Fruit fly (Drosophila melanogaster) whole organism, prepupa: ENCODE results near the gene CG2794.

ENCODE experiments used
- Blimp-1 ChIP-seq: fragments of 200-800 bp; sonication (Bioruptor generic); optimal IDR thresholded peaks from 3 replicates; lab custom pipeline; 2017; ENCODE audit warnings: missing biosample characterization, missing genetic modification characterization, mild to moderate bottlenecking, moderate library complexity, missing genetic modification reagents
- CG10631 ChIP-seq: fragments of 200-800 bp; sonication (Bioruptor generic); optimal IDR thresholded peaks from 2 replicates; lab custom pipeline; 2016; ENCODE audit warnings: missing biosample characterization, missing genetic modification characterization
- CG11762 ChIP-seq: fragments of 200-800 bp; sonication (Bioruptor generic); optimal IDR thresholded peaks from 3 replicates; lab custom pipeline; 2016; ENCODE audit warnings: missing biosample characterization, missing genetic modification characterization; ENCODE audit not compliant: insufficient read depth
- CG11902 ChIP-seq: fragments of 200-800 bp; sonication (Bioruptor generic); optimal IDR thresholded peaks from 3 replicates; lab custom pipeline; 2016; ENCODE audit warnings: missing biosample characterization, missing genetic modification characterization
- CG1621 ChIP-seq: fragments of 200-800 bp; sonication (Bioruptor generic); optimal IDR thresholded peaks from 3 replicates; lab custom pipeline; 2018; ENCODE audit warnings: missing biosample characterization, mild to moderate bottlenecking, missing genetic modification characterization
- CG16779 ChIP-seq: fragments of 200-800 bp; sonication (Bioruptor generic); optimal IDR thresholded peaks from 3 replicates; lab custom pipeline; 2017; ENCODE audit warnings: missing biosample characterization, mild to moderate bottlenecking, missing genetic modification characterization
- CG3032 ChIP-seq: fragments of 200-800 bp; optimal IDR thresholded peaks from 2 replicates; lab custom pipeline; 2019; ENCODE audit warnings: missing biosample characterization, mild to moderate bottlenecking, missing genetic modification characterization, moderate library complexity
- CG31627 ChIP-seq: fragments of 200-800 bp; sonication (Bioruptor generic); optimal IDR thresholded peaks from 3 replicates; lab custom pipeline; 2016; ENCODE audit warnings: missing biosample characterization, missing genetic modification characterization
- CG32006 ChIP-seq: fragments of 200-800 bp; sonication (Bioruptor generic); optimal IDR thresholded peaks from 3 replicates; lab custom pipeline; 2017; ENCODE audit warnings: missing biosample characterization, mild to moderate bottlenecking, missing genetic modification characterization
- CG34406 ChIP-seq: fragments of 200-800 bp; sonication (Bioruptor generic); optimal IDR thresholded peaks from 3 replicates; lab custom pipeline; 2016; ENCODE audit warnings: missing biosample characterization, missing genetic modification characterization
- CG4318 ChIP-seq: fragments of 200-800 bp; sonication (Bioruptor generic); optimal IDR thresholded peaks from 3 replicates; lab custom pipeline; 2017; ENCODE audit warnings: missing biosample characterization, mild to moderate bottlenecking, missing genetic modification characterization
- CG6163 ChIP-seq: fragments of 200-800 bp; sonication (Bioruptor generic); IDR thresholded peaks from 3 replicates; pipeline ENCODE4 v1.3.6; 2022; ENCODE audit warnings: missing biosample characterization, missing genetic modification characterization
- CG6276 ChIP-seq: fragments of 200-800 bp; sonication (Bioruptor generic); optimal IDR thresholded peaks from 2 replicates; lab custom pipeline; 2017; ENCODE audit warnings: missing biosample characterization, mild to moderate bottlenecking, missing genetic modification characterization
- CG6792 ChIP-seq: fragments of 200-800 bp; sonication (Bioruptor generic); optimal IDR thresholded peaks from 3 replicates; lab custom pipeline; 2016; ENCODE audit warnings: missing biosample characterization, missing genetic modification characterization
- CG6808 ChIP-seq: fragments of 200-800 bp; sonication (Bioruptor generic); optimal IDR thresholded peaks from 3 replicates; lab custom pipeline; 2017; ENCODE audit warnings: missing biosample characterization, missing genetic modification characterization, mild to moderate bottlenecking, moderate library complexity, missing genetic modification reagents
- CG6854 ChIP-seq: fragments of 200-800 bp; sonication (Bioruptor generic); optimal IDR thresholded peaks from 2 replicates; lab custom pipeline; 2017; ENCODE audit warnings: missing biosample characterization, mild to moderate bottlenecking, missing genetic modification characterization
- CG7368 ChIP-seq: fragments of 200-800 bp; sonication (Bioruptor generic); optimal IDR thresholded peaks from 3 replicates; lab custom pipeline; 2016; ENCODE audit warnings: missing biosample characterization, missing genetic modification characterization
- CG8119 ChIP-seq: fragments of 200-800 bp; sonication (Bioruptor generic); IDR thresholded peaks from 3 replicates; pipeline ENCODE4 v1.3.6; 2022; ENCODE audit warnings: missing biosample characterization, missing genetic modification characterization
- CG8319 ChIP-seq: fragments of 200-800 bp; sonication (Bioruptor generic); optimal IDR thresholded peaks from 3 replicates; lab custom pipeline; 2016; ENCODE audit warnings: missing biosample characterization, missing genetic modification characterization
- CG8632 ChIP-seq: fragments of 200-800 bp; sonication (Bioruptor generic); optimal IDR thresholded peaks from 3 replicates; lab custom pipeline; 2016; ENCODE audit warnings: missing biosample characterization, missing genetic modification characterization
- CG9139 ChIP-seq: fragments of 200-800 bp; sonication (Bioruptor generic); optimal IDR thresholded peaks from 3 replicates; lab custom pipeline; 2017; ENCODE audit warnings: missing biosample characterization, mild to moderate bottlenecking, missing genetic modification characterization
- Eip75B ChIP-seq: fragments of 200-800 bp; sonication (Bioruptor generic); optimal IDR thresholded peaks from 3 replicates; lab custom pipeline; 2016; ENCODE audit warnings: missing biosample characterization, missing genetic modification characterization
- Eip78C ChIP-seq: fragments of 200-800 bp; sonication (Bioruptor generic); peaks from one replicate; lab custom pipeline; 2016; ENCODE audit warnings: missing biosample characterization, missing genetic modification characterization
- Ets21C ChIP-seq: fragments of 200-800 bp; sonication (Bioruptor generic); optimal IDR thresholded peaks from 3 replicates; lab custom pipeline; 2016; ENCODE audit warnings: missing biosample characterization, missing genetic modification characterization
- Ets96B ChIP-seq: fragments of 200-800 bp; optimal IDR thresholded peaks from 2 replicates; lab custom pipeline; 2019; ENCODE audit warnings: missing biosample characterization, mild to moderate bottlenecking, missing genetic modification characterization, moderate library complexity
- Gug ChIP-seq: fragments of 200-800 bp; sonication (Bioruptor generic); IDR thresholded peaks from 2 replicates; pipeline ENCODE4 v1.3.6; 2022; ENCODE audit warnings: missing biosample characterization, missing genetic modification characterization
- Hr38 ChIP-seq: sonication (Bioruptor generic); optimal IDR thresholded peaks from 2 replicates; lab custom pipeline; 2016; ENCODE audit warnings: missing biosample characterization, missing genetic modification characterization
- Hr39 ChIP-seq: fragments of 200-800 bp; sonication (Bioruptor generic); optimal IDR thresholded peaks from 2 replicates; lab custom pipeline; 2016; ENCODE audit warnings: missing biosample characterization, missing genetic modification characterization
- Hr4 ChIP-seq: fragments of 200-800 bp; sonication (Bioruptor generic); optimal IDR thresholded peaks from 3 replicates; lab custom pipeline; 2016; ENCODE audit warnings: missing biosample characterization, missing genetic modification characterization
- Lpt ChIP-seq: fragments of 200-800 bp; sonication (Bioruptor generic); optimal IDR thresholded peaks from 3 replicates; lab custom pipeline; 2016; ENCODE audit warnings: missing biosample characterization, missing genetic modification characterization
- OdsH ChIP-seq: fragments of 200-800 bp; sonication (Bioruptor generic); optimal IDR thresholded peaks from 3 replicates; lab custom pipeline; 2016; ENCODE audit warnings: missing biosample characterization, missing genetic modification characterization
- Sox102F ChIP-seq: fragments of 200-800 bp; sonication (Bioruptor generic); optimal IDR thresholded peaks from 2 replicates; lab custom pipeline; 2016; ENCODE audit warnings: missing biosample characterization, mild to moderate bottlenecking, missing genetic modification characterization
- Sox14 ChIP-seq: fragments of 200-800 bp; sonication (Bioruptor generic); optimal IDR thresholded peaks from 3 replicates; lab custom pipeline; 2016; ENCODE audit warnings: missing biosample characterization, missing genetic modification characterization
- Sox15 ChIP-seq: fragments of 200-800 bp; sonication (Bioruptor generic); optimal IDR thresholded peaks from 3 replicates; lab custom pipeline; 2016; ENCODE audit warnings: missing biosample characterization, missing genetic modification characterization
- achi ChIP-seq: fragments of 200-800 bp; sonication (Bioruptor generic); optimal IDR thresholded peaks from 3 replicates; lab custom pipeline; 2016; ENCODE audit warnings: missing biosample characterization, missing genetic modification characterization
- cyc ChIP-seq: fragments of 200-800 bp; sonication (Bioruptor generic); optimal IDR thresholded peaks from 3 replicates; lab custom pipeline; 2016; ENCODE audit warnings: missing biosample characterization, missing genetic modification characterization
- dsx ChIP-seq: fragments of 200-800 bp; optimal IDR thresholded peaks from 3 replicates; lab custom pipeline; 2019; ENCODE audit warnings: missing biosample characterization, mild to moderate bottlenecking, missing genetic modification characterization, moderate library complexity; ENCODE audit not compliant: poor library complexity, severe bottlenecking
- eg ChIP-seq: fragments of 200-800 bp; sonication (Bioruptor generic); IDR thresholded peaks from 3 replicates; pipeline ENCODE4 v1.3.6; 2022; ENCODE audit warnings: missing biosample characterization, missing genetic modification characterization
- esn ChIP-seq: fragments of 200-800 bp; sonication (Bioruptor generic); optimal IDR thresholded peaks from 2 replicates; lab custom pipeline; 2016; ENCODE audit warnings: missing biosample characterization, mild to moderate bottlenecking, missing genetic modification characterization, moderate library complexity
- fd59A ChIP-seq: fragments of 200-800 bp; sonication (Bioruptor generic); optimal IDR thresholded peaks from 2 replicates; lab custom pipeline; 2017; ENCODE audit warnings: missing biosample characterization, mild to moderate bottlenecking, missing genetic modification characterization, missing genetic modification reagents
- fd85E ChIP-seq: fragments of 200-800 bp; sonication (Bioruptor generic); optimal IDR thresholded peaks from 3 replicates; lab custom pipeline; 2016; ENCODE audit warnings: missing biosample characterization, missing genetic modification characterization
- fkh ChIP-seq: fragments of 200-800 bp; sonication (Bioruptor generic); optimal IDR thresholded peaks from 3 replicates; lab custom pipeline; 2017; ENCODE audit warnings: missing biosample characterization, mild to moderate bottlenecking, missing genetic modification characterization, moderate library complexity
- lz ChIP-seq: fragments of 200-800 bp; sonication (Bioruptor generic); optimal IDR thresholded peaks from 3 replicates; lab custom pipeline; 2016; ENCODE audit warnings: missing biosample characterization, missing genetic modification characterization
- net ChIP-seq: fragments of 200-800 bp; sonication (Bioruptor generic); optimal IDR thresholded peaks from 3 replicates; lab custom pipeline; 2016; ENCODE audit warnings: missing biosample characterization, missing genetic modification characterization
- pdm3 ChIP-seq: fragments of 200-800 bp; sonication (Bioruptor generic); optimal IDR thresholded peaks from 3 replicates; lab custom pipeline; 2016; ENCODE audit warnings: missing biosample characterization, missing genetic modification characterization
- spab ChIP-seq: fragments of 200-800 bp; sonication (Bioruptor generic); optimal IDR thresholded peaks from 2 replicates; lab custom pipeline; 2017; ENCODE audit warnings: missing biosample characterization, mild to moderate bottlenecking, missing genetic modification characterization, missing genetic modification reagents
- ss ChIP-seq, 2 experiments: fragments of 200-800 bp; sonication (Bioruptor generic); optimal IDR thresholded peaks; 2 replicates in 1 of 2; 3 replicates in 1 of 2; lab custom pipeline; 2017 to 2018; ENCODE audit warnings: mild to moderate bottlenecking in 2 of 2, missing biosample characterization in 2 of 2, missing genetic modification characterization in 2 of 2, moderate library complexity in 1 of 2
- svp ChIP-seq: fragments of 200-800 bp; sonication (Bioruptor generic); peaks from one replicate; lab custom pipeline; 2016; ENCODE audit warnings: missing biosample characterization, missing genetic modification characterization
- topi ChIP-seq: fragments of 200-800 bp; sonication (Bioruptor generic); optimal IDR thresholded peaks from 3 replicates; lab custom pipeline; 2016; ENCODE audit warnings: missing biosample characterization, missing genetic modification characterization
- vri ChIP-seq: fragments of 200-800 bp; sonication (Bioruptor generic); optimal IDR thresholded peaks from 3 replicates; lab custom pipeline; 2016; ENCODE audit warnings: missing biosample characterization, mild to moderate bottlenecking, missing genetic modification characterization

The CG2794 gene

dm6 chr2L:609497-609896, 45.5 kb downstream of the CG2794 start (continued):
- TF ChIP-seq net (GFP tag; lab: Kevin White, UChicago) (peak; percentile 12), Lpt (GFP tag; lab: Kevin White, UChicago) (peak; percentile 45), lz (GFP tag; lab: Kevin White, UChicago) (peak; percentile 27), topi (peak; percentile 40), Hr38 (GFP tag; lab: Kevin White, UChicago) (no peak), CG8632 (GFP tag; lab: Kevin White, UChicago) (peak; percentile 30), CG7368 (peak; percentile 5), achi (GFP tag; lab: Kevin White, UChicago) (peak; percentile 64), cyc (GFP tag; lab: Kevin White, UChicago) (no peak), CG10631 (GFP tag; lab: Kevin White, UChicago) (peak; percentile 68), Blimp-1 (GFP tag; lab: Kevin White, UChicago) (no peak), svp (peak; percentile 76)

dm6 chr2L:612778-613177, 48.8 kb downstream of the CG2794 start:
- no peak for TF ChIP-seq fd85E
- no peak for TF ChIP-seq vri (GFP tag; lab: Kevin White, UChicago)
- no peak for TF ChIP-seq CG8119
- peak; percentile 2 for TF ChIP-seq svp
- TF ChIP-seq CG6792 = no peak
- TF ChIP-seq CG16779 (tag; lab: Kevin White, UChicago) = no peak
- peak in 1 of 2 experiments; percentile 53 for TF ChIP-seq ss (GFP tag; optimal IDR thresholded peaks at IDR 0.05; lab: Kevin White, UChicago)
- no peak for TF ChIP-seq CG4318
- peak; percentile 14 for TF ChIP-seq dsx (GFP tag; lab: Kevin White, UChicago)
- no peak for TF ChIP-seq CG11902
- TF ChIP-seq Eip75B (GFP tag; lab: Kevin White, UChicago) = no peak
- TF ChIP-seq Ets96B (tag; lab: Kevin White, UChicago) = peak; percentile 61
- TF ChIP-seq CG1621 (tag; lab: Kevin White, UChicago) = no peak
- peak; percentile 63 for TF ChIP-seq fd59A (GFP tag; lab: Kevin White, UChicago)
- TF ChIP-seq CG8319 = no peak
- TF ChIP-seq esn (GFP tag; lab: Kevin White, UChicago) = no peak
- no peak for TF ChIP-seq Hr39
- TF ChIP-seq CG7368 = no peak
- TF ChIP-seq CG31627 (GFP tag; lab: Kevin White, UChicago) = no peak
- TF ChIP-seq CG3032 (tag; lab: Kevin White, UChicago) = peak; percentile 42
- no peak for TF ChIP-seq fkh
- no peak for TF ChIP-seq CG6276 (GFP tag; lab: Kevin White, UChicago)
- no peak for TF ChIP-seq Gug (GFP tag; lab: Robert Waterston, UW)
- no peak for TF ChIP-seq Hr38 (GFP tag; lab: Kevin White, UChicago)
- no peak for TF ChIP-seq CG34406 (GFP tag; lab: Kevin White, UChicago)
- no peak for TF ChIP-seq Sox14 (GFP tag; lab: Kevin White, UChicago)
- TF ChIP-seq CG6163 = no peak
- TF ChIP-seq CG11762 = no peak
- TF ChIP-seq Sox15 (GFP tag; lab: Kevin White, UChicago) = no peak
- no peak for TF ChIP-seq Sox102F
- no peak for TF ChIP-seq CG6854 (GFP tag; lab: Kevin White, UChicago)
- no peak for TF ChIP-seq CG32006 (GFP tag; lab: Kevin White, UChicago)
- no peak for TF ChIP-seq Blimp-1 (GFP tag; lab: Kevin White, UChicago)
- no peak for TF ChIP-seq net (GFP tag; lab: Kevin White, UChicago)
- no peak for TF ChIP-seq cyc (GFP tag; lab: Kevin White, UChicago)
- TF ChIP-seq CG9139 = no peak
- TF ChIP-seq OdsH = peak; percentile 43
- peak; percentile 44 for TF ChIP-seq spab (GFP tag; lab: Kevin White, UChicago)
- peak; percentile 72 for TF ChIP-seq Eip78C (GFP tag; lab: Kevin White, UChicago)
- TF ChIP-seq Hr4 (GFP tag; lab: Kevin White, UChicago) = no peak
- TF ChIP-seq CG6808 (GFP tag; lab: Kevin White, UChicago) = peak; percentile 58
- TF ChIP-seq pdm3 (GFP tag; lab: Kevin White, UChicago) = no peak
- TF ChIP-seq CG10631 (GFP tag; lab: Kevin White, UChicago) = peak; percentile 49
- no peak for TF ChIP-seq Ets21C (GFP tag; lab: Kevin White, UChicago)
- no peak for TF ChIP-seq eg
